Fruit fly (Drosophila melanogaster) whole organism, embryonic: ENCODE measurements around the gene CG31482.

Experiments
- Blimp-1 ChIP-seq: fragments of 200-800 bp; sonication (Bioruptor generic); optimal IDR thresholded peaks from 3 replicates; lab custom pipeline; 2018; ENCODE audit warnings: missing biosample characterization, missing genetic modification characterization, mild to moderate bottlenecking, moderate library complexity, missing genetic modification reagents
- CG10366 ChIP-seq: fragments of 200-800 bp; sonication (Bioruptor generic); IDR thresholded peaks from 2 replicates; pipeline ENCODE4 v1.3.6; 2022; ENCODE audit warnings: missing biosample characterization, missing genetic modification characterization
- CG10654 ChIP-seq: fragments of 200-800 bp; sonication (Bioruptor generic); optimal IDR thresholded peaks from 2 replicates; lab custom pipeline; 2016; ENCODE audit warnings: missing biosample characterization, missing genetic modification characterization
- CG11696 ChIP-seq: fragments of 200-800 bp; sonication (Bioruptor generic); IDR thresholded peaks from 2 replicates; pipeline ENCODE4 v1.3.6; 2022; ENCODE audit warnings: missing biosample characterization, missing genetic modification characterization
- CG1602 ChIP-seq: fragments of 200-800 bp; sonication (Bioruptor generic); optimal IDR thresholded peaks from 3 replicates; lab custom pipeline; 2016; ENCODE audit warnings: missing biosample characterization, missing genetic modification characterization
- CG16779 ChIP-seq: fragments of 200-800 bp; sonication (Bioruptor generic); IDR thresholded peaks from 2 replicates; pipeline ENCODE4 v1.3.6; 2022; ENCODE audit warnings: missing biosample characterization, missing genetic modification characterization
- CG17612 ChIP-seq: fragments of 200-800 bp; sonication (Bioruptor generic); IDR thresholded peaks from 2 replicates; pipeline ENCODE4 v1.3.6; 2022; ENCODE audit warnings: missing biosample characterization, missing genetic modification characterization
- CG2116 ChIP-seq: fragments of 200-800 bp; sonication (Bioruptor generic); optimal IDR thresholded peaks from 3 replicates; lab custom pipeline; 2018; ENCODE audit warnings: missing biosample characterization, mild to moderate bottlenecking, missing genetic modification characterization
- CG2712 ChIP-seq: fragments of 200-800 bp; optimal IDR thresholded peaks from 3 replicates; lab custom pipeline; 2019; ENCODE audit warnings: missing biosample characterization, mild to moderate bottlenecking, missing genetic modification characterization, moderate library complexity
- CG3065 ChIP-seq: fragments of 200-800 bp; sonication (Bioruptor generic); optimal IDR thresholded peaks from 2 replicates; lab custom pipeline; 2016; ENCODE audit warnings: missing biosample characterization, missing genetic modification characterization
- CG31388 ChIP-seq: fragments of 200-800 bp; sonication (Bioruptor generic); optimal IDR thresholded peaks from 2 replicates; lab custom pipeline; 2016; ENCODE audit warnings: missing biosample characterization, missing genetic modification characterization
- CG34422 ChIP-seq: fragments of 200-800 bp; sonication (Bioruptor generic); IDR thresholded peaks from 3 replicates; pipeline ENCODE4 v1.3.6; 2022; ENCODE audit warnings: missing biosample characterization, missing genetic modification characterization
- CG3995 ChIP-seq: fragments of 200-800 bp; sonication (Bioruptor generic); optimal IDR thresholded peaks from 3 replicates; lab custom pipeline; 2016; ENCODE audit warnings: missing biosample characterization, missing genetic modification characterization
- CG4404 ChIP-seq: fragments of 200-800 bp; sonication (Bioruptor generic); IDR thresholded peaks from 2 replicates; pipeline ENCODE4 v1.3.6; 2022; ENCODE audit warnings: missing biosample characterization, missing genetic modification characterization
- CG6272 ChIP-seq: fragments of 200-800 bp; sonication (Bioruptor generic); IDR thresholded peaks from 2 replicates; pipeline ENCODE4 v1.3.6; 2022; ENCODE audit warnings: missing biosample characterization, missing genetic modification characterization
- CG6854 ChIP-seq: fragments of 200-800 bp; sonication (Bioruptor generic); optimal IDR thresholded peaks from 3 replicates; lab custom pipeline; 2017; ENCODE audit warnings: missing biosample characterization, mild to moderate bottlenecking, missing genetic modification characterization
- CG7372 ChIP-seq: fragments of 200-800 bp; sonication (Bioruptor generic); IDR thresholded peaks from 2 replicates; pipeline ENCODE4 v1.3.6; 2022; ENCODE audit warnings: missing biosample characterization, missing genetic modification characterization
- CG7556 ChIP-seq: fragments of 200-800 bp; sonication (Bioruptor generic); optimal IDR thresholded peaks from 2 replicates; lab custom pipeline; 2017; ENCODE audit warnings: missing biosample characterization, mild to moderate bottlenecking, missing genetic modification characterization
- CG9609 ChIP-seq: fragments of 200-800 bp; sonication (Bioruptor generic); optimal IDR thresholded peaks from 3 replicates; lab custom pipeline; 2016; ENCODE audit warnings: missing biosample characterization, missing genetic modification characterization
- CG9876 ChIP-seq: fragments of 200-800 bp; sonication (Bioruptor generic); optimal IDR thresholded peaks from 2 replicates; lab custom pipeline; 2016; ENCODE audit warnings: missing biosample characterization, missing genetic modification characterization
- Doc2 ChIP-seq: fragments of 200-800 bp; sonication (Bioruptor generic); IDR thresholded peaks from 2 replicates; pipeline ENCODE4 v1.3.6; 2022; ENCODE audit warnings: missing biosample characterization, missing genetic modification characterization
- E2f2 ChIP-seq: fragments of 200-800 bp; sonication (Bioruptor generic); IDR thresholded peaks from 2 replicates; pipeline ENCODE4 v1.3.6; 2022; ENCODE audit warnings: missing biosample characterization, missing genetic modification characterization
- HLH3B ChIP-seq: fragments of 200-800 bp; sonication (Bioruptor generic); IDR thresholded peaks from 2 replicates; pipeline ENCODE4 v1.3.6; 2022; ENCODE audit warnings: missing biosample characterization, missing genetic modification characterization
- Kr ChIP-seq: fragments of 200-800 bp; sonication (Bioruptor generic); optimal IDR thresholded peaks from 2 replicates; lab custom pipeline; 2017; ENCODE audit warnings: missing biosample characterization, mild to moderate bottlenecking, missing genetic modification characterization
- Lhr ChIP-seq: fragments of 200-800 bp; sonication (Bioruptor generic); optimal IDR thresholded peaks from 3 replicates; lab custom pipeline; 2017; ENCODE audit warnings: mild to moderate bottlenecking, missing biosample characterization, missing genetic modification reagents, missing genetic modification characterization
- Lim3 ChIP-seq: fragments of 200-800 bp; sonication (Bioruptor generic); IDR thresholded peaks from 2 replicates; pipeline ENCODE4 v1.3.6; 2022; ENCODE audit warnings: missing biosample characterization, missing genetic modification characterization
- MESR4 ChIP-seq: fragments of 200-800 bp; sonication (Bioruptor generic); optimal IDR thresholded peaks from 2 replicates; lab custom pipeline; 2018; ENCODE audit warnings: missing biosample characterization, mild to moderate bottlenecking, missing genetic modification characterization, moderate library complexity
- Mad ChIP-seq: fragments of 200-800 bp; sonication (Bioruptor generic); optimal IDR thresholded peaks from 2 replicates; lab custom pipeline; 2016; ENCODE audit warnings: missing biosample characterization, missing genetic modification characterization
- Myb ChIP-seq: fragments of 200-800 bp; sonication (Bioruptor generic); optimal IDR thresholded peaks from 2 replicates; lab custom pipeline; 2016; ENCODE audit warnings: missing biosample characterization, missing genetic modification characterization
- NC2α ChIP-seq: fragments of 200-800 bp; sonication (Bioruptor generic); optimal IDR thresholded peaks from 2 replicates; lab custom pipeline; 2016; ENCODE audit warnings: missing biosample characterization, missing genetic modification characterization
- NC2β ChIP-seq: fragments of 200-800 bp; sonication (Bioruptor generic); optimal IDR thresholded peaks from 2 replicates; lab custom pipeline; 2016; ENCODE audit warnings: missing biosample characterization, missing genetic modification characterization
- Opbp ChIP-seq: fragments of 200-800 bp; sonication (Bioruptor generic); IDR thresholded peaks from 3 replicates; pipeline ENCODE4 v1.3.6; 2022; ENCODE audit warnings: missing biosample characterization, missing genetic modification characterization; ENCODE audit not compliant: partially characterized antibody
- Sin3A ChIP-seq: fragments of >200 bp; optimal IDR thresholded peaks from 2 replicates; lab custom pipeline; 2018
- Sry-δ ChIP-seq: fragments of 200-800 bp; sonication (Bioruptor generic); optimal IDR thresholded peaks from 2 replicates; lab custom pipeline; 2016; ENCODE audit warnings: missing biosample characterization, missing genetic modification characterization
- bab2 ChIP-seq: fragments of 200-800 bp; sonication (Bioruptor generic); optimal IDR thresholded peaks from 2 replicates; lab custom pipeline; 2016; ENCODE audit warnings: missing biosample characterization, missing genetic modification characterization
- cg ChIP-seq: fragments of 200-800 bp; sonication (Bioruptor generic); optimal IDR thresholded peaks from 3 replicates; lab custom pipeline; 2019; ENCODE audit warnings: missing biosample characterization, mild to moderate bottlenecking, missing genetic modification characterization, moderate library complexity
- danr ChIP-seq: fragments of 200-800 bp; sonication (Bioruptor generic); IDR thresholded peaks from 2 replicates; pipeline ENCODE4 v1.3.6; 2022; ENCODE audit warnings: missing biosample characterization, missing genetic modification characterization
- dimm ChIP-seq: fragments of 200-800 bp; sonication (Bioruptor generic); IDR thresholded peaks from 2 replicates; pipeline ENCODE4 v1.3.6; 2022; ENCODE audit warnings: missing biosample characterization, missing genetic modification characterization
- ems ChIP-seq: fragments of 200-800 bp; sonication (Bioruptor generic); optimal IDR thresholded peaks from 3 replicates; lab custom pipeline; 2016; ENCODE audit warnings: missing biosample characterization, missing genetic modification characterization
- eve ChIP-seq, 2 experiments: fragments of >200 bp; optimal IDR thresholded peaks; 2 replicates each; lab custom pipeline; 2017; ENCODE audit warnings: missing biosample characterization in 2 of 2, missing genetic modification characterization in 2 of 2
- h ChIP-seq: fragments of >200 bp; optimal IDR thresholded peaks from 2 replicates; lab custom pipeline; 2017
- jumu ChIP-seq: fragments of 200-800 bp; sonication (Bioruptor generic); optimal IDR thresholded peaks from 3 replicates; lab custom pipeline; 2016; ENCODE audit warnings: missing biosample characterization, missing genetic modification characterization
- kay ChIP-seq: fragments of 200-800 bp; sonication (Bioruptor generic); optimal IDR thresholded peaks from 2 replicates; lab custom pipeline; 2016; ENCODE audit warnings: missing biosample characterization, missing genetic modification characterization
- lbe ChIP-seq: fragments of 200-800 bp; sonication (Bioruptor generic); optimal IDR thresholded peaks from 2 replicates; lab custom pipeline; 2016; ENCODE audit warnings: missing biosample characterization, mild to moderate bottlenecking, missing genetic modification characterization
- lola ChIP-seq, 3 experiments: fragments of >200 bp in 2 of 3; fragments of 200-800 bp in 1 of 3; sonication (Bioruptor generic) in 1 of 3; optimal IDR thresholded peaks; 2 replicates each; lab custom pipeline; 2017 to 2019; ENCODE audit warnings: missing biosample characterization in 3 of 3, missing genetic modification characterization in 3 of 3, mild to moderate bottlenecking in 1 of 3, moderate library complexity in 1 of 3
- nau ChIP-seq: fragments of 200-800 bp; sonication (Bioruptor generic); optimal IDR thresholded peaks from 3 replicates; lab custom pipeline; 2017; ENCODE audit warnings: missing biosample characterization, mild to moderate bottlenecking, missing genetic modification characterization, missing genetic modification reagents
- prd ChIP-seq, 3 experiments: fragments of >200 bp in 2 of 3; fragments of 200-800 bp in 1 of 3; sonication (Bioruptor generic) in 1 of 3; optimal IDR thresholded peaks in 2 of 3; IDR thresholded peaks in 1 of 3; 2 replicates in 2 of 3; 3 replicates in 1 of 3; pipeline versions ENCODE4 v1.3.6 to Lab custom; 2017 to 2022; ENCODE audit warnings: missing biosample characterization in 1 of 3, missing genetic modification characterization in 1 of 3
- psq ChIP-seq: fragments of 200-800 bp; sonication (Bioruptor generic); optimal IDR thresholded peaks from 2 replicates; lab custom pipeline; 2017; ENCODE audit warnings: missing biosample characterization, missing genetic modification characterization
- sens ChIP-seq: fragments of 200-800 bp; sonication (Bioruptor generic); peaks from one replicate; lab custom pipeline; 2016; ENCODE audit warnings: missing biosample characterization, missing genetic modification characterization
- so ChIP-seq: fragments of 200-800 bp; sonication (Bioruptor generic); IDR thresholded peaks from 3 replicates; pipeline ENCODE4 v1.3.6; 2022; ENCODE audit warnings: missing biosample characterization, missing genetic modification characterization
- ttk ChIP-seq: fragments of 200-800 bp; sonication (Bioruptor generic); IDR thresholded peaks from 2 replicates; pipeline ENCODE4 v2.1.2; 2022; ENCODE audit warnings: missing biosample characterization, missing genetic modification characterization
- vvl ChIP-seq: fragments of 200-800 bp; sonication (Bioruptor generic); IDR thresholded peaks from 2 replicates; pipeline ENCODE4 v1.3.6; 2022; ENCODE audit warnings: missing biosample characterization, missing genetic modification characterization
- zen ChIP-seq: fragments of 200-800 bp; sonication (Bioruptor generic); optimal IDR thresholded peaks from 3 replicates; lab custom pipeline; 2018; ENCODE audit warnings: missing biosample characterization, mild to moderate bottlenecking, missing genetic modification characterization, moderate library complexity

Gene CG31482

dm6 chr3R:6646740-6647139, 45.7 kb downstream of the CG31482 start, which contains the start of gene Taf1 (continued):
- no peak for TF ChIP-seq CG7372 (GFP tag; lab: Robert Waterston, UW)
- TF ChIP-seq vvl (GFP tag; lab: Robert Waterston, UW): peak; percentile 24; the same call in 1 of the 2 replicates
- no peak for TF ChIP-seq lbe (GFP tag; lab: Kevin White, UChicago)
- TF ChIP-seq CG6854: no peak
- TF ChIP-seq CG31388: no peak
- no peak for TF ChIP-seq danr
- TF ChIP-seq CG1602 (GFP tag; lab: Kevin White, UChicago): no peak
- peak; percentile 39 for TF ChIP-seq zen (tag; lab: Kevin White, UChicago)
- no peak for TF ChIP-seq CG9609 (GFP tag; lab: Kevin White, UChicago)
- TF ChIP-seq CG11696 (GFP tag; lab: Robert Waterston, UW): no peak
- TF ChIP-seq cg: no peak
- peak; percentile 3 for TF ChIP-seq CG3995 (GFP tag; lab: Kevin White, UChicago)
- no peak for TF ChIP-seq CG16779 (GFP tag; lab: Robert Waterston, UW)
- peak; percentile 26 for TF ChIP-seq Myb (GFP tag; lab: Kevin White, UChicago)
- no peak for TF ChIP-seq h (lab: Kevin White, UChicago)
- no peak for TF ChIP-seq HLH3B (GFP tag; lab: Robert Waterston, UW)
- TF ChIP-seq CG17612 (GFP tag; lab: Robert Waterston, UW): no peak
- no peak for TF ChIP-seq prd (optimal IDR thresholded peaks at IDR 0.05; lab: Kevin White, UChicago)
- peak; percentile 50; the same call in 2 of the 3 replicates for TF ChIP-seq prd (GFP tag; IDR thresholded peaks at IDR 0.05; lab: Robert Waterston, UW)
- peak; percentile 63; the same call in 1 of the 3 replicates for TF ChIP-seq Opbp
- TF ChIP-seq psq: no peak
- no peak for TF ChIP-seq CG2712
- TF ChIP-seq CG4404 (GFP tag; lab: Robert Waterston, UW): no peak
- peak; percentile 44 for TF ChIP-seq Sry-δ
- TF ChIP-seq Blimp-1 (GFP tag; lab: Kevin White, UChicago): no peak
- TF ChIP-seq E2f2: 0 out of 2 replicates have a peak, but pooled peaks have one; percentile 21
- TF ChIP-seq dimm: no peak
- TF ChIP-seq lola (GFP tag; optimal IDR thresholded peaks at IDR 0.05; lab: Kevin White, UChicago): no peak
- no peak for TF ChIP-seq Doc2 (GFP tag; lab: Robert Waterston, UW)
- TF ChIP-seq Kr: no peak
- TF ChIP-seq jumu (GFP tag; lab: Kevin White, UChicago): no peak
- no peak for TF ChIP-seq sens (GFP tag; lab: Kevin White, UChicago)
- TF ChIP-seq kay (GFP tag; lab: Kevin White, UChicago): no peak
- no peak for TF ChIP-seq Mad (GFP tag; lab: Kevin White, UChicago)
- no peak for TF ChIP-seq eve (GFP tag; optimal IDR thresholded peaks at IDR 0.05; lab: Kevin White, UChicago)
- TF ChIP-seq CG9876 (GFP tag; lab: Kevin White, UChicago): no peak
- TF ChIP-seq bab2 (GFP tag; lab: Kevin White, UChicago): no peak
- TF ChIP-seq CG10366 (GFP tag; lab: Robert Waterston, UW): no peak
- TF ChIP-seq ems (GFP tag; lab: Kevin White, UChicago): no peak
- no peak for TF ChIP-seq CG2116 (GFP tag; lab: Kevin White, UChicago)
- peak; percentile 89 for TF ChIP-seq Lhr (GFP tag; lab: Kevin White, UChicago)
- no peak for TF ChIP-seq Lim3
- no peak for TF ChIP-seq CG3065 (GFP tag; lab: Kevin White, UChicago)
- TF ChIP-seq Sin3A (lab: Kevin White, UChicago): peak; percentile 66
- no peak for TF ChIP-seq so (GFP tag; lab: Robert Waterston, UW)
- TF ChIP-seq CG34422 (GFP tag; lab: Robert Waterston, UW): peak; percentile 92
- no peak for TF ChIP-seq CG10654 (GFP tag; lab: Kevin White, UChicago)
- no peak for TF ChIP-seq NC2α
- no peak for TF ChIP-seq NC2β (GFP tag; lab: Kevin White, UChicago)
- no peak for TF ChIP-seq CG6272
- no peak for TF ChIP-seq ttk (GFP tag; lab: Robert Waterston, UW)
- TF ChIP-seq MESR4: peak; percentile 99
- no peak for TF ChIP-seq nau (GFP tag; lab: Kevin White, UChicago)
- no peak for TF ChIP-seq CG7556 (GFP tag; lab: Kevin White, UChicago)
